Fruit fly (Drosophila melanogaster) whole organism, wandering third instar larva: ENCODE results near the gene defl.

Experiments used
- Hnf4 ChIP-seq: fragments of 200-800 bp; sonication (Bioruptor generic); optimal IDR thresholded peaks from 2 replicates; lab custom pipeline; 2016; ENCODE audit warnings: missing biosample characterization, mild to moderate bottlenecking, missing genetic modification characterization
- OdsH ChIP-seq: fragments of 200-800 bp; sonication (Bioruptor generic); optimal IDR thresholded peaks from 2 replicates; lab custom pipeline; 2016; ENCODE audit warnings: missing biosample characterization, mild to moderate bottlenecking, missing genetic modification characterization
- Rel ChIP-seq, 2 experiments: fragments of 200-800 bp; sonication (Bioruptor generic) in 1 of 2; optimal IDR thresholded peaks; 2 replicates in 1 of 2; 3 replicates in 1 of 2; lab custom pipeline; 2016 to 2019; ENCODE audit warnings: mild to moderate bottlenecking in 2 of 2, missing biosample characterization in 2 of 2, missing genetic modification characterization in 2 of 2, moderate library complexity in 1 of 2
- brk ChIP-seq: fragments of 200-800 bp; sonication (Bioruptor generic); optimal IDR thresholded peaks from 2 replicates; lab custom pipeline; 2016; ENCODE audit warnings: missing biosample characterization, mild to moderate bottlenecking, missing genetic modification characterization
- dmrt93B ChIP-seq: fragments of 200-800 bp; sonication (Bioruptor generic); optimal IDR thresholded peaks from 2 replicates; lab custom pipeline; 2018; ENCODE audit warnings: missing biosample characterization, mild to moderate bottlenecking, missing genetic modification characterization
- h ChIP-seq: fragments of 200-800 bp; sonication (Bioruptor generic); optimal IDR thresholded peaks from 3 replicates; lab custom pipeline; 2016; ENCODE audit warnings: missing biosample characterization, mild to moderate bottlenecking, missing genetic modification characterization
- pan ChIP-seq: fragments of >200 bp; optimal IDR thresholded peaks from 2 replicates; lab custom pipeline; 2017
- psq ChIP-seq: fragments of 200-800 bp; sonication (Bioruptor generic); optimal IDR thresholded peaks from 3 replicates; lab custom pipeline; 2017; ENCODE audit warnings: missing biosample characterization, mild to moderate bottlenecking, missing genetic modification characterization, moderate library complexity
- sage ChIP-seq: fragments of 200-800 bp; sonication (Bioruptor generic); optimal IDR thresholded peaks from 2 replicates; lab custom pipeline; 2016; ENCODE audit warnings: missing biosample characterization, mild to moderate bottlenecking, missing genetic modification characterization
- usp ChIP-seq: fragments of >200 bp; optimal IDR thresholded peaks from 2 replicates; lab custom pipeline; 2017; ENCODE audit warnings: missing biosample characterization, missing genetic modification characterization

DNA sequence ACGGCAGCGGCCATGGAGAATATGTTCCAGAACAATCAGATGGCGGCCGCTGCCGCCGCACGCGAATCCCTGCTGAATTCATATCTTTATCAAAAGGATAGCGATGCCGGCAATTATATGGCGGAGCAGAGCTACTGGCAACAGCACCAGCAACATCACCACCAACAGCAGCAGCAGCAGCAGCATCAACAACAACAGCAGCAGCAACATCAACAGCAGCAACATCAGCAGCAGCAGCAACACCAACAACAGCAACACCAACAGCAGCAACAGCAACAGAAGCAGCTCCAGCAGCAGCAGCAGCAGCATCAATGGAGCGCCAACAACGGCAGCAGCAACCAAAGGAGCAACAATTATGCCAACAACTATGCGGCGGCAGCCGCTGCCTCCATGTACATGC is 14.4 kb upstream of the defl start:
- no peak for TF ChIP-seq psq
- TF ChIP-seq brk (GFP tag; lab: Kevin White, UChicago): no peak
- TF ChIP-seq h: no peak
- no peak for TF ChIP-seq pan (lab: Kevin White, UChicago)
- TF ChIP-seq Hnf4 (GFP tag; lab: Kevin White, UChicago): no peak
- no peak for TF ChIP-seq Rel (GFP tag; optimal IDR thresholded peaks at IDR 0.05; lab: Kevin White, UChicago)
- TF ChIP-seq Rel (tag; optimal IDR thresholded peaks at IDR 0.05; lab: Kevin White, UChicago): no peak
- TF ChIP-seq dmrt93B (GFP tag; lab: Kevin White, UChicago): no peak
- TF ChIP-seq OdsH: no peak
- TF ChIP-seq usp (GFP tag; lab: Kevin White, UChicago): no peak
- TF ChIP-seq sage (GFP tag; lab: Kevin White, UChicago): no peak
